Fruit fly (Drosophila melanogaster) whole organism, embryonic: Measurements from ENCODE around the gene CG8420.

Source experiments
- Atf-2 ChIP-seq: fragments of 200-800 bp; sonication (Bioruptor generic); optimal IDR thresholded peaks from 2 replicates; lab custom pipeline; 2016; ENCODE audit warnings: missing biosample characterization, missing genetic modification characterization
- Atf6 ChIP-seq: fragments of 200-800 bp; sonication (Bioruptor generic); IDR thresholded peaks from 2 replicates; pipeline ENCODE4 v1.3.6; 2022; ENCODE audit warnings: missing biosample characterization, missing genetic modification characterization
- Blimp-1 ChIP-seq: fragments of 200-800 bp; sonication (Bioruptor generic); optimal IDR thresholded peaks from 3 replicates; lab custom pipeline; 2018; ENCODE audit warnings: missing biosample characterization, missing genetic modification characterization, mild to moderate bottlenecking, moderate library complexity, missing genetic modification reagents
- CG10979 ChIP-seq: fragments of 200-800 bp; sonication (Bioruptor generic); optimal IDR thresholded peaks from 2 replicates; lab custom pipeline; 2018; ENCODE audit warnings: missing biosample characterization, mild to moderate bottlenecking, missing genetic modification characterization, moderate library complexity
- CG13287 ChIP-seq: fragments of 200-800 bp; sonication (Bioruptor generic); IDR thresholded peaks from 2 replicates; pipeline ENCODE4 v1.3.6; 2022; ENCODE audit warnings: missing biosample characterization, missing genetic modification characterization; ENCODE audit not compliant: partially characterized antibody
- CG13894 ChIP-seq: fragments of 200-800 bp; sonication (Bioruptor generic); optimal IDR thresholded peaks from 3 replicates; lab custom pipeline; 2018; ENCODE audit warnings: missing biosample characterization, mild to moderate bottlenecking, missing genetic modification characterization, moderate library complexity
- CG17186 ChIP-seq: fragments of 200-800 bp; sonication (Bioruptor generic); optimal IDR thresholded peaks from 3 replicates; lab custom pipeline; 2017; ENCODE audit warnings: missing biosample characterization, missing genetic modification reagents, missing genetic modification characterization
- CG17912 ChIP-seq: fragments of 200-800 bp; sonication (Bioruptor generic); optimal IDR thresholded peaks from 2 replicates; lab custom pipeline; 2018; ENCODE audit warnings: missing biosample characterization, mild to moderate bottlenecking, missing genetic modification characterization
- CG34376 ChIP-seq: fragments of 200-800 bp; sonication (Bioruptor generic); optimal IDR thresholded peaks from 2 replicates; lab custom pipeline; 2018; ENCODE audit warnings: missing biosample characterization, mild to moderate bottlenecking, missing genetic modification characterization
- CG34422 ChIP-seq: fragments of 200-800 bp; sonication (Bioruptor generic); IDR thresholded peaks from 3 replicates; pipeline ENCODE4 v1.3.6; 2022; ENCODE audit warnings: missing biosample characterization, missing genetic modification characterization
- CG3847 ChIP-seq: fragments of 200-800 bp; sonication (Bioruptor generic); IDR thresholded peaks from 2 replicates; pipeline ENCODE4 v1.3.6; 2022; ENCODE audit warnings: missing biosample characterization, missing genetic modification characterization
- CG3995 ChIP-seq: fragments of 200-800 bp; sonication (Bioruptor generic); optimal IDR thresholded peaks from 3 replicates; lab custom pipeline; 2016; ENCODE audit warnings: missing biosample characterization, missing genetic modification characterization
- CG4328 ChIP-seq: fragments of 200-800 bp; sonication (Bioruptor generic); optimal IDR thresholded peaks from 3 replicates; lab custom pipeline; 2017; ENCODE audit warnings: missing biosample characterization, missing genetic modification reagents, missing genetic modification characterization
- CG5245 ChIP-seq: fragments of 200-800 bp; sonication (Bioruptor generic); optimal IDR thresholded peaks from 3 replicates; lab custom pipeline; 2016; ENCODE audit warnings: missing biosample characterization, missing genetic modification characterization
- CG6175 ChIP-seq: fragments of 200-800 bp; sonication (Bioruptor generic); IDR thresholded peaks from 3 replicates; pipeline ENCODE4 v1.3.6; 2022; ENCODE audit warnings: missing biosample characterization, missing genetic modification characterization
- CG7271 ChIP-seq: fragments of 200-800 bp; sonication (Bioruptor generic); optimal IDR thresholded peaks from 2 replicates; lab custom pipeline; 2018; ENCODE audit warnings: missing biosample characterization, mild to moderate bottlenecking, missing genetic modification characterization, moderate library complexity
- CG7928 ChIP-seq: fragments of 200-800 bp; sonication (Bioruptor generic); optimal IDR thresholded peaks from 2 replicates; lab custom pipeline; 2017; ENCODE audit warnings: missing biosample characterization, mild to moderate bottlenecking, missing genetic modification characterization
- CG9215 ChIP-seq: fragments of 200-800 bp; sonication (Bioruptor generic); IDR thresholded peaks from 2 replicates; pipeline ENCODE4 v1.3.6; 2022; ENCODE audit warnings: missing biosample characterization, missing genetic modification characterization
- CG9817 ChIP-seq: fragments of 200-800 bp; sonication (Bioruptor generic); optimal IDR thresholded peaks from 2 replicates; lab custom pipeline; 2018; ENCODE audit warnings: missing biosample characterization, mild to moderate bottlenecking, missing genetic modification characterization, moderate library complexity
- CG9876 ChIP-seq: fragments of 200-800 bp; sonication (Bioruptor generic); optimal IDR thresholded peaks from 2 replicates; lab custom pipeline; 2016; ENCODE audit warnings: missing biosample characterization, missing genetic modification characterization
- Dad ChIP-seq: fragments of 200-800 bp; sonication (Bioruptor generic); optimal IDR thresholded peaks from 3 replicates; lab custom pipeline; 2016; ENCODE audit warnings: missing biosample characterization, missing genetic modification characterization
- Dref ChIP-seq: fragments of 200-800 bp; sonication (Bioruptor generic); IDR thresholded peaks from 2 replicates; pipeline ENCODE4 v1.3.6; 2022; ENCODE audit warnings: missing biosample characterization, missing genetic modification characterization
- E2f2 ChIP-seq: fragments of 200-800 bp; sonication (Bioruptor generic); IDR thresholded peaks from 2 replicates; pipeline ENCODE4 v1.3.6; 2022; ENCODE audit warnings: missing biosample characterization, missing genetic modification characterization
- Hand ChIP-seq: fragments of 200-800 bp; sonication (Bioruptor generic); optimal IDR thresholded peaks from 2 replicates; lab custom pipeline; 2017; ENCODE audit warnings: mild to moderate bottlenecking, missing biosample characterization, missing genetic modification reagents, missing genetic modification characterization
- Lhr ChIP-seq: fragments of 200-800 bp; sonication (Bioruptor generic); optimal IDR thresholded peaks from 3 replicates; lab custom pipeline; 2017; ENCODE audit warnings: mild to moderate bottlenecking, missing biosample characterization, missing genetic modification reagents, missing genetic modification characterization
- NfI ChIP-seq: fragments of 200-800 bp; sonication (Bioruptor generic); optimal IDR thresholded peaks from 3 replicates; lab custom pipeline; 2018; ENCODE audit warnings: missing biosample characterization, mild to moderate bottlenecking, missing genetic modification characterization, moderate library complexity
- Sin3A ChIP-seq: fragments of >200 bp; optimal IDR thresholded peaks from 2 replicates; lab custom pipeline; 2018
- TFAM ChIP-seq: fragments of 200-800 bp; sonication (Bioruptor generic); optimal IDR thresholded peaks from 2 replicates; lab custom pipeline; 2017; ENCODE audit warnings: missing biosample characterization, missing genetic modification characterization, inconsistent platforms
- al ChIP-seq: fragments of 200-800 bp; sonication (Bioruptor generic); IDR thresholded peaks from 2 replicates; pipeline ENCODE4 v1.3.6; 2022; ENCODE audit warnings: missing biosample characterization, missing genetic modification characterization
- cato ChIP-seq: fragments of 200-800 bp; sonication (Bioruptor generic); optimal IDR thresholded peaks from 2 replicates; lab custom pipeline; 2016; ENCODE audit warnings: missing biosample characterization, missing genetic modification characterization, borderline replicate concordance
- chinmo ChIP-seq: fragments of 200-800 bp; sonication (Bioruptor generic); IDR thresholded peaks from 4 replicates; pipeline ENCODE4 v1.3.6; 2022; ENCODE audit warnings: missing biosample characterization, missing genetic modification characterization; ENCODE audit not compliant: partially characterized antibody
- chm ChIP-seq: fragments of 200-800 bp; sonication (Bioruptor generic); IDR thresholded peaks from 2 replicates; pipeline ENCODE4 v1.3.6; 2022; ENCODE audit warnings: missing biosample characterization, missing genetic modification characterization
- crp ChIP-seq, 2 experiments: fragments of 200-800 bp; sonication (Bioruptor generic); optimal IDR thresholded peaks; 2 replicates in 1 of 2; 3 replicates in 1 of 2; lab custom pipeline; 2017; ENCODE audit warnings: missing biosample characterization in 2 of 2, missing genetic modification characterization in 2 of 2, mild to moderate bottlenecking in 1 of 2, moderate library complexity in 1 of 2
- dan ChIP-seq: fragments of 200-800 bp; sonication (Bioruptor generic); IDR thresholded peaks from 2 replicates; pipeline ENCODE4 v1.3.6; 2022; ENCODE audit warnings: missing biosample characterization, missing genetic modification characterization
- dati ChIP-seq: fragments of 200-800 bp; sonication (Bioruptor generic); IDR thresholded peaks from 2 replicates; pipeline ENCODE4 v1.3.6; 2022; ENCODE audit warnings: missing biosample characterization, missing genetic modification characterization
- dm ChIP-seq: fragments of 200-800 bp; sonication (Bioruptor generic); optimal IDR thresholded peaks from 3 replicates; lab custom pipeline; 2016; ENCODE audit warnings: missing biosample characterization, missing genetic modification characterization
- dmrt99B ChIP-seq: fragments of 200-800 bp; sonication (Bioruptor generic); optimal IDR thresholded peaks from 2 replicates; lab custom pipeline; 2018; ENCODE audit warnings: missing biosample characterization, mild to moderate bottlenecking, missing genetic modification characterization, moderate library complexity
- hb ChIP-seq: fragments of 200-800 bp; sonication (Bioruptor generic); IDR thresholded peaks from 3 replicates; pipeline ENCODE4 v1.3.6; 2022; ENCODE audit warnings: missing biosample characterization, missing genetic modification characterization; ENCODE audit not compliant: partially characterized antibody
- hkb ChIP-seq, 2 experiments: fragments of 200-800 bp in 1 of 2; fragments of >200 bp in 1 of 2; sonication (Bioruptor generic) in 1 of 2; IDR thresholded peaks in 1 of 2; optimal IDR thresholded peaks in 1 of 2; 2 replicates each; pipeline versions ENCODE4 v1.3.6 to Lab custom; 2017 to 2022; ENCODE audit warnings: missing biosample characterization in 1 of 2, missing genetic modification characterization in 1 of 2
- lbe ChIP-seq: fragments of 200-800 bp; sonication (Bioruptor generic); optimal IDR thresholded peaks from 2 replicates; lab custom pipeline; 2016; ENCODE audit warnings: missing biosample characterization, mild to moderate bottlenecking, missing genetic modification characterization
- row ChIP-seq: fragments of 200-800 bp; sonication (Bioruptor generic); IDR thresholded peaks from 3 replicates; pipeline ENCODE4 v1.3.6; 2022; ENCODE audit warnings: missing biosample characterization, missing genetic modification characterization
- sc ChIP-seq, 3 experiments: fragments of >200 bp in 2 of 3; fragments of 200-800 bp in 1 of 3; sonication (Bioruptor generic) in 1 of 3; optimal IDR thresholded peaks; 2 replicates in 2 of 3; 3 replicates in 1 of 3; lab custom pipeline; 2017; ENCODE audit warnings: mild to moderate bottlenecking in 1 of 3, missing biosample characterization in 1 of 3, missing genetic modification characterization in 1 of 3, missing genetic modification reagents in 1 of 3
- sens ChIP-seq: fragments of 200-800 bp; sonication (Bioruptor generic); peaks from one replicate; lab custom pipeline; 2016; ENCODE audit warnings: missing biosample characterization, missing genetic modification characterization
- seq ChIP-seq: fragments of 200-800 bp; sonication (Bioruptor generic); IDR thresholded peaks from 2 replicates; pipeline ENCODE4 v1.3.6; 2022; ENCODE audit warnings: missing biosample characterization, missing genetic modification characterization
- sisA ChIP-seq: fragments of 200-800 bp; sonication (Bioruptor generic); IDR thresholded peaks from 2 replicates; pipeline ENCODE4 v1.3.6; 2022; ENCODE audit warnings: missing biosample characterization, missing genetic modification characterization
- usp ChIP-seq: fragments of >200 bp; optimal IDR thresholded peaks from 2 replicates; lab custom pipeline; 2017; ENCODE audit warnings: missing biosample characterization, missing genetic modification characterization
- vvl ChIP-seq: fragments of 200-800 bp; sonication (Bioruptor generic); IDR thresholded peaks from 2 replicates; pipeline ENCODE4 v1.3.6; 2022; ENCODE audit warnings: missing biosample characterization, missing genetic modification characterization
- wor ChIP-seq: fragments of 200-800 bp; sonication (Bioruptor generic); IDR thresholded peaks from 2 replicates; pipeline ENCODE4 v1.3.6; 2022; ENCODE audit warnings: missing biosample characterization, missing genetic modification characterization
- zen ChIP-seq: fragments of 200-800 bp; sonication (Bioruptor generic); optimal IDR thresholded peaks from 3 replicates; lab custom pipeline; 2018; ENCODE audit warnings: missing biosample characterization, mild to moderate bottlenecking, missing genetic modification characterization, moderate library complexity

The CG8420 gene

dm6 chr3R:9264042-9264441 is 17.6 kb downstream of the CG8420 start, which contains the start of gene sage:
TSS of gene sage (minus strand) at chr3R:9264142.
- TF ChIP-seq Atf-2 (GFP tag; lab: Kevin White, UChicago) = no peak
- TF ChIP-seq row (GFP tag; lab: Robert Waterston, UW) = no peak
- peak; percentile 4 for TF ChIP-seq sens
- TF ChIP-seq CG5245 (GFP tag; lab: Kevin White, UChicago) = no peak
- TF ChIP-seq wor (GFP tag; lab: Robert Waterston, UW) = no peak

dm6 chr3R:9266765-9267164 is 20.3 kb downstream of the CG8420 start, which contains the start of the genes TrpRS and Vps16A:
TSS of gene TrpRS (minus strand) at chr3R:9266904.
TSS of gene Vps16A (plus strand) at chr3R:9267019.
- TF ChIP-seq CG13894 = no peak
- TF ChIP-seq CG34376 = peak; percentile 26
- no peak for TF ChIP-seq chm (GFP tag; lab: Robert Waterston, UW)
- TF ChIP-seq hkb (optimal IDR thresholded peaks at IDR 0.05; lab: Kevin White, UChicago) = peak; percentile 20
- no peak for TF ChIP-seq hkb (GFP tag; IDR thresholded peaks at IDR 0.05; lab: Robert Waterston, UW)
- peak; percentile 86 to 98 for TF ChIP-seq crp (GFP tag; optimal IDR thresholded peaks at IDR 0.05; lab: Kevin White, UChicago)
- no peak for TF ChIP-seq dati
- no peak for TF ChIP-seq CG7271 (tag; lab: Kevin White, UChicago)
- TF ChIP-seq sisA (GFP tag; lab: Robert Waterston, UW) = no peak
- TF ChIP-seq vvl (GFP tag; lab: Robert Waterston, UW) = peak; percentile 46; the same call in 1 of the 2 replicates
- TF ChIP-seq cato (GFP tag; lab: Kevin White, UChicago) = no peak
- TF ChIP-seq CG34422 (GFP tag; lab: Robert Waterston, UW) = peak; percentile 47; the same call in 1 of the 3 replicates
- TF ChIP-seq lbe (GFP tag; lab: Kevin White, UChicago) = peak; percentile 32
- no peak for TF ChIP-seq Blimp-1 (GFP tag; lab: Kevin White, UChicago)
- peak; percentile 99 for TF ChIP-seq CG13287 (GFP tag; lab: Robert Waterston, UW)
- TF ChIP-seq CG17186 (GFP tag; lab: Kevin White, UChicago) = peak; percentile 69
- TF ChIP-seq al = no peak
- no peak for TF ChIP-seq CG4328
- TF ChIP-seq seq (GFP tag; lab: Robert Waterston, UW) = no peak
- TF ChIP-seq CG6175 (GFP tag; lab: Robert Waterston, UW) = no peak
- no peak for TF ChIP-seq dmrt99B (tag; lab: Kevin White, UChicago)
- peak; percentile 69 for TF ChIP-seq zen (tag; lab: Kevin White, UChicago)
- TF ChIP-seq CG17912 (GFP tag; lab: Kevin White, UChicago) = peak; percentile 50
- peak; percentile 4 for TF ChIP-seq Lhr
- no peak for TF ChIP-seq Hand (GFP tag; lab: Kevin White, UChicago)
- peak; percentile 97 for TF ChIP-seq Dref
- peak; percentile 57 for TF ChIP-seq CG3847
- no peak for TF ChIP-seq Dad
- peak; percentile 78 for TF ChIP-seq CG3995
- peak; percentile 36 for TF ChIP-seq NfI (GFP tag; lab: Kevin White, UChicago)
- no peak for TF ChIP-seq dan (GFP tag; lab: Robert Waterston, UW)
- no peak for TF ChIP-seq sc (optimal IDR thresholded peaks at IDR 0.05; lab: Kevin White, UChicago)
- TF ChIP-seq sc (GFP tag; optimal IDR thresholded peaks at IDR 0.05; lab: Kevin White, UChicago) = no peak
- no peak for TF ChIP-seq CG10979 (tag; lab: Kevin White, UChicago)
- peak; percentile 41 for TF ChIP-seq Sin3A (lab: Kevin White, UChicago)
- TF ChIP-seq dm = peak; percentile 74
- TF ChIP-seq usp (GFP tag; lab: Kevin White, UChicago) = no peak
- TF ChIP-seq CG9817 = no peak
- no peak for TF ChIP-seq CG9215 (GFP tag; lab: Robert Waterston, UW)
- TF ChIP-seq CG7928 (GFP tag; lab: Kevin White, UChicago) = peak; percentile 23
- TF ChIP-seq chinmo (GFP tag; lab: Robert Waterston, UW) = peak; percentile 100
- peak; percentile 97 for TF ChIP-seq hb
- TF ChIP-seq TFAM (GFP tag; lab: Kevin White, UChicago) = no peak
- TF ChIP-seq E2f2 (GFP tag; lab: Robert Waterston, UW) = peak; percentile 65
- TF ChIP-seq Atf6 (GFP tag; lab: Robert Waterston, UW) = no peak
- no peak for TF ChIP-seq CG9876 (GFP tag; lab: Kevin White, UChicago)
